Fruit fly (Drosophila melanogaster) whole organism, wandering third instar larva: ENCODE measurements around the gene msl-3.

Experiments used
- Abd-B ChIP-seq: fragments of >200 bp; optimal IDR thresholded peaks from 2 replicates; lab custom pipeline; 2017; ENCODE audit warnings: missing biosample characterization, missing genetic modification characterization
- CG32264 ChIP-seq: fragments of 200-800 bp; sonication (Bioruptor generic); optimal IDR thresholded peaks from 2 replicates; lab custom pipeline; 2016; ENCODE audit warnings: missing biosample characterization, missing genetic modification characterization
- CG9705 ChIP-seq: fragments of 200-800 bp; sonication (Bioruptor generic); optimal IDR thresholded peaks from 2 replicates; lab custom pipeline; 2018; ENCODE audit warnings: missing biosample characterization, mild to moderate bottlenecking, missing genetic modification characterization
- CrebA ChIP-seq: fragments of 200-800 bp; sonication (Bioruptor generic); optimal IDR thresholded peaks from 2 replicates; lab custom pipeline; 2016; ENCODE audit warnings: missing biosample characterization, mild to moderate bottlenecking, missing genetic modification characterization, borderline replicate concordance
- Dif ChIP-seq: fragments of 200-275, 200-300 bp; sonication (Bioruptor generic); optimal IDR thresholded peaks from 2 replicates; lab custom pipeline; 2018; ENCODE audit warnings: missing biosample characterization, missing genetic modification characterization; ENCODE audit not compliant: partially characterized antibody
- GATAd ChIP-seq: sonication (Bioruptor generic); optimal IDR thresholded peaks from 2 replicates; lab custom pipeline; 2016; ENCODE audit warnings: missing biosample characterization, missing genetic modification characterization
- HLH106 ChIP-seq: fragments of 200-800 bp; optimal IDR thresholded peaks from 3 replicates; lab custom pipeline; 2019; ENCODE audit warnings: missing biosample characterization, mild to moderate bottlenecking, missing genetic modification characterization, moderate library complexity
- Hr78 ChIP-seq: fragments of >200 bp; optimal IDR thresholded peaks from 2 replicates; lab custom pipeline; 2017; ENCODE audit warnings: missing biosample characterization, missing genetic modification characterization
- Hr83 ChIP-seq: fragments of 200-300 bp; sonication (Bioruptor generic); optimal IDR thresholded peaks from 2 replicates; lab custom pipeline; 2016; ENCODE audit warnings: missing biosample characterization, mild to moderate bottlenecking, missing genetic modification characterization, moderate library complexity; ENCODE audit not compliant: poor library complexity, severe bottlenecking
- Jra ChIP-seq: sonication (Bioruptor generic); optimal IDR thresholded peaks from 2 replicates; lab custom pipeline; 2016; ENCODE audit warnings: missing biosample characterization, missing genetic modification characterization
- Mio ChIP-seq: sonication (Bioruptor generic); optimal IDR thresholded peaks from 2 replicates; lab custom pipeline; 2016; ENCODE audit warnings: missing biosample characterization, missing genetic modification characterization
- N ChIP-seq: fragments of >200 bp; optimal IDR thresholded peaks from 2 replicates; lab custom pipeline; 2018; ENCODE audit warnings: missing biosample characterization, missing external identifiers, missing genetic modification characterization
- OdsH ChIP-seq: fragments of 200-800 bp; sonication (Bioruptor generic); optimal IDR thresholded peaks from 2 replicates; lab custom pipeline; 2016; ENCODE audit warnings: missing biosample characterization, mild to moderate bottlenecking, missing genetic modification characterization
- Rel ChIP-seq, 2 experiments: fragments of 200-800 bp; sonication (Bioruptor generic) in 1 of 2; optimal IDR thresholded peaks; 2 replicates in 1 of 2; 3 replicates in 1 of 2; lab custom pipeline; 2016 to 2019; ENCODE audit warnings: mild to moderate bottlenecking in 2 of 2, missing biosample characterization in 2 of 2, missing genetic modification characterization in 2 of 2, moderate library complexity in 1 of 2
- Sp1 ChIP-seq: fragments of 200-800 bp; sonication (Bioruptor generic); optimal IDR thresholded peaks from 3 replicates; lab custom pipeline; 2019; ENCODE audit warnings: missing biosample characterization, mild to moderate bottlenecking, missing genetic modification characterization, moderate library complexity
- Vsx2 ChIP-seq: fragments of 200-300, 225-300 bp; sonication (Bioruptor generic); optimal IDR thresholded peaks from 2 replicates; lab custom pipeline; 2018; ENCODE audit warnings: missing biosample characterization, missing genetic modification characterization; ENCODE audit not compliant: partially characterized antibody
- brk ChIP-seq: fragments of 200-800 bp; sonication (Bioruptor generic); optimal IDR thresholded peaks from 2 replicates; lab custom pipeline; 2016; ENCODE audit warnings: missing biosample characterization, mild to moderate bottlenecking, missing genetic modification characterization
- dl ChIP-seq, 2 experiments: fragments of 175-275, 200-275 bp in 1 of 2; fragments of 200-275 bp in 1 of 2; sonication (Bioruptor generic); optimal IDR thresholded peaks; lab custom pipeline; 2018; ENCODE audit warnings: mild to moderate bottlenecking in 2 of 2, missing biosample characterization in 2 of 2, missing genetic modification characterization in 2 of 2, moderate library complexity in 2 of 2; ENCODE audit not compliant: partially characterized antibody in 2 of 2, insufficient read depth in 1 of 2
- dmrt93B ChIP-seq: fragments of 200-800 bp; sonication (Bioruptor generic); optimal IDR thresholded peaks from 2 replicates; lab custom pipeline; 2018; ENCODE audit warnings: missing biosample characterization, mild to moderate bottlenecking, missing genetic modification characterization
- ey ChIP-seq: fragments of 200-800 bp; sonication (Bioruptor generic); optimal IDR thresholded peaks from 2 replicates; lab custom pipeline; 2016; ENCODE audit warnings: missing biosample characterization, missing genetic modification characterization
- fru ChIP-seq: fragments of 200-800 bp; sonication (Bioruptor generic); optimal IDR thresholded peaks from 3 replicates; lab custom pipeline; 2016; ENCODE audit warnings: missing biosample characterization, mild to moderate bottlenecking, missing genetic modification characterization
- lola ChIP-seq: fragments of >200 bp; optimal IDR thresholded peaks from 2 replicates; lab custom pipeline; 2017; ENCODE audit warnings: missing biosample characterization, missing genetic modification characterization
- pan ChIP-seq: fragments of >200 bp; optimal IDR thresholded peaks from 2 replicates; lab custom pipeline; 2017
- psq ChIP-seq: fragments of 200-800 bp; sonication (Bioruptor generic); optimal IDR thresholded peaks from 3 replicates; lab custom pipeline; 2017; ENCODE audit warnings: missing biosample characterization, mild to moderate bottlenecking, missing genetic modification characterization, moderate library complexity
- rgr ChIP-seq: fragments of 200-800 bp; sonication (Bioruptor generic); optimal IDR thresholded peaks from 3 replicates; lab custom pipeline; 2016; ENCODE audit warnings: missing biosample characterization, mild to moderate bottlenecking, missing genetic modification characterization
- sage ChIP-seq: fragments of 200-800 bp; sonication (Bioruptor generic); optimal IDR thresholded peaks from 2 replicates; lab custom pipeline; 2016; ENCODE audit warnings: missing biosample characterization, mild to moderate bottlenecking, missing genetic modification characterization
- sv ChIP-seq: fragments of 200-800 bp; sonication (Bioruptor generic); optimal IDR thresholded peaks from 3 replicates; lab custom pipeline; 2016; ENCODE audit warnings: missing biosample characterization, missing genetic modification characterization
- tai ChIP-seq: sonication (Bioruptor generic); optimal IDR thresholded peaks from 2 replicates; lab custom pipeline; 2016; ENCODE audit warnings: missing biosample characterization, missing genetic modification characterization
- usp ChIP-seq: fragments of >200 bp; optimal IDR thresholded peaks from 2 replicates; lab custom pipeline; 2017; ENCODE audit warnings: missing biosample characterization, missing genetic modification characterization
- woc ChIP-seq: sonication (Bioruptor generic); optimal IDR thresholded peaks from 2 replicates; lab custom pipeline; 2016; ENCODE audit warnings: missing biosample characterization, mild to moderate bottlenecking, missing genetic modification characterization

Gene msl-3

DNA sequence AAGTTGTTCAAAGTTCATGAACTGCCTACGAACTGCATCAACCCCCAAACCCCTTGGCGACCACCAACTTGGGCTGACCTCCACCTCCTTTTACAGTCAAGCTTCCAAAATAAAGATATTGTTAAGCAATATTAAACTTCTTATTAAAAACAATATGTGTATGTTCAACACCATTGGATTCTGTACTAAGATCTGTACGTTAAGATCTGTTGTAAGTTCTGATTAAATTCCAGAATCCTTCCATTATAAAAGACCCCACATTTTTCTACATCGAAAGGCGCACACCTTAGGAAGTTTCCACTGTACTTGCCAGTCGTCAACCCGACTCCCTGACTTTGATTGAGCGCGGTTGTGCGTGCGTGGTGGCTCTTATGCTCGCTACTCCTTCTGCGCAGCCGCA is 12.3 kb downstream of the msl-3 start (continued):
- TF ChIP-seq Jra (GFP tag; lab: Kevin White, UChicago) (no peak), Sp1 (peak; percentile 37), ey (GFP tag; lab: Kevin White, UChicago) (peak; percentile 39), usp (GFP tag; lab: Kevin White, UChicago) (no peak), OdsH (GFP tag; lab: Kevin White, UChicago) (peak; percentile 27), brk (GFP tag; lab: Kevin White, UChicago) (no peak), tai (GFP tag; lab: Kevin White, UChicago) (no peak), Dif (no peak), Rel (GFP tag; optimal IDR thresholded peaks at IDR 0.05; lab: Kevin White, UChicago) (no peak), Rel (tag; optimal IDR thresholded peaks at IDR 0.05; lab: Kevin White, UChicago) (no peak), CrebA (GFP tag; lab: Kevin White, UChicago) (no peak), CG32264 (GFP tag; lab: Kevin White, UChicago) (no peak), Mio (GFP tag; lab: Kevin White, UChicago) (no peak), rgr (GFP tag; lab: Kevin White, UChicago) (peak; percentile 18), lola (GFP tag; lab: Kevin White, UChicago) (no peak), Abd-B (GFP tag; lab: Kevin White, UChicago) (no peak)

DNA sequence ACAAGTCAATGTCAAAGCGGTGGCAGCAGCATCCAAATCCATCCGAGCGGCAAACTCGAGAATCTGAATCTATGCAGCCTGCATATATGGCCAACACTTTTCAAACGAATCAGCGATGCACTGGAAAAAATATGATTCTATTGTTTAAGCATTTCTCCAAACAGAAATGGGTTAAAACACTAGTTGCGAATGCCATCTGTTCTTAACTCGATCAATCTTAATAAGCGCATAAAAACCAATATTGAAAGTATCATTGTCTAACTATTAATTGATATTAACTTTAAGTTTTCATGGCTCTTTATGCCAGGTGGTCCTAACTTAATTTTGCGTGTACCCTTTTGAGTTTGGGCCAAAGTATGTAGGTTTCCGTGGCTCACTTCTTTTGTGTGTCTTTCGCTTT is 19.6 kb downstream of the msl-3 start:
- TF ChIP-seq N (GFP tag; lab: Kevin White, UChicago) (no peak), HLH106 (tag; lab: Kevin White, UChicago) (no peak), Hr83 (no peak), brk (GFP tag; lab: Kevin White, UChicago) (no peak), psq (GFP tag; lab: Kevin White, UChicago) (no peak), rgr (GFP tag; lab: Kevin White, UChicago) (no peak), GATAd (GFP tag; lab: Kevin White, UChicago) (no peak), usp (GFP tag; lab: Kevin White, UChicago) (no peak), Abd-B (GFP tag; lab: Kevin White, UChicago) (no peak), Vsx2 (no peak), Jra (GFP tag; lab: Kevin White, UChicago) (no peak), pan (lab: Kevin White, UChicago) (no peak), Sp1 (no peak), fru (GFP tag; lab: Kevin White, UChicago) (no peak)

DNA sequence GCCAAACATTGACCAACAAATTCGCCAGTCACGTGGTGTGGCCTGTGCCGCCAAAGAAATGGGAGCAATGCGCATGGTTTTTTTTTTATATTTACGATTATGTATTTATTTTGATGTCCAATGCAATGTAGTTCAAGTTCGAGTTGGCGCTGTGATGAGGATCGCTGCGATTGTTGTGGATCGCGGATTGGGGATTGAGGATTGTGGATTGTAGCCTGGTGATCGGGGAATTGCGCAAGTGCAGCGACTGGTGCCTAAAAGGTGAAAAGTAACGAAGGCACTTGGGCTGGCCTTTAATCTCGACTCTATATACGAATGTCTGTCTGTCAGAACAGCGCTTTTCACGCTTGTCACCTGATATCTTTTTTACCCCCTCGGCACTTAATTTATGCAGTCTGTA is 20.8 kb downstream of the msl-3 start:
- no peak for TF ChIP-seq CG9705 (GFP tag; lab: Kevin White, UChicago)
- no peak for TF ChIP-seq Mio (GFP tag; lab: Kevin White, UChicago)
- TF ChIP-seq fru (GFP tag; lab: Kevin White, UChicago): no peak
- no peak for TF ChIP-seq dl (GFP tag; optimal IDR thresholded peaks at IDR 0.05; lab: Kevin White, UChicago; ENCODE audit: insufficient read depth in 1 of 2, partially characterized antibody in 2 of 2)
- TF ChIP-seq sv (GFP tag; lab: Kevin White, UChicago): no peak
- no peak for TF ChIP-seq N (GFP tag; lab: Kevin White, UChicago)

DNA sequence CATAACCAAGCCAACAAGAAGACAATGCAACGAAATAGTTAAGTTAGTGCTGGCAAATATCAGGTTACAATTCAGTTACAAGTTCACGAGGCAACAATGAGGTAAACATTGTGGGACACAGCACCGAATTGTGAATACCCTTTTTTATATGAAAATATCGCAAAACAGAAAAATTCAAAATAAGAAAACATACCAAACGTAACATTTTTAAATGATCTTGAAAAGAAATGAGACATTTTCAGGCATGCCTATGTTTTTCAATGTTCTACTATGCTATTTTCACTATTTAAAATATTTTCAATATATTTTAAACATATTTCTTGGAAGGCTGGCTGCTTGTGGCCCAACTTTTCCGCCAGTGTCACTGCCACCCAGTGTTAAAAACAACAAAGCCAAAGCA is 21.4 kb downstream of the msl-3 start:
- no peak for TF ChIP-seq psq (GFP tag; lab: Kevin White, UChicago)
- no peak for TF ChIP-seq Abd-B (GFP tag; lab: Kevin White, UChicago)
- no peak for TF ChIP-seq Sp1
- no peak for TF ChIP-seq dl (GFP tag; optimal IDR thresholded peaks at IDR 0.05; lab: Kevin White, UChicago; ENCODE audit: insufficient read depth in 1 of 2, partially characterized antibody in 2 of 2)
- no peak for TF ChIP-seq brk (GFP tag; lab: Kevin White, UChicago)
- TF ChIP-seq woc (GFP tag; lab: Kevin White, UChicago): no peak
- TF ChIP-seq Rel (GFP tag; optimal IDR thresholded peaks at IDR 0.05; lab: Kevin White, UChicago): no peak
- no peak for TF ChIP-seq Rel (tag; optimal IDR thresholded peaks at IDR 0.05; lab: Kevin White, UChicago)
- no peak for TF ChIP-seq sv (GFP tag; lab: Kevin White, UChicago)
- no peak for TF ChIP-seq tai (GFP tag; lab: Kevin White, UChicago)
- no peak for TF ChIP-seq lola (GFP tag; lab: Kevin White, UChicago)
- TF ChIP-seq Vsx2: no peak
- no peak for TF ChIP-seq dmrt93B
- TF ChIP-seq Hr78 (GFP tag; lab: Kevin White, UChicago): no peak
- no peak for TF ChIP-seq sage (GFP tag; lab: Kevin White, UChicago)
- TF ChIP-seq ey (GFP tag; lab: Kevin White, UChicago): no peak
- no peak for TF ChIP-seq pan (lab: Kevin White, UChicago)
- TF ChIP-seq rgr (GFP tag; lab: Kevin White, UChicago): no peak
